Worm (Caenorhabditis elegans) whole organism, early embryonic: ENCODE measurements around the gene aakg-1.

ENCODE experiments used
- aly-1 ChIP-seq: sonication (generic microtip); optimal IDR thresholded peaks from 2 replicates; lab custom pipeline; 2016; ENCODE audit warnings: missing genetic modification characterization, missing compliant biosample characterization
- ama-1 ChIP-seq: fragments of 150-350 bp; optimal IDR thresholded peaks from 2 replicates; lab custom pipeline; 2014
- ets-7 ChIP-seq: sonication (generic microtip); optimal IDR thresholded peaks from 2 replicates; lab custom pipeline; 2016; ENCODE audit warnings: missing genotype, missing genetic modification characterization, missing compliant biosample characterization
- hmbx-1 ChIP-seq: sonication (generic microtip); optimal IDR thresholded peaks from 2 replicates; lab custom pipeline; 2016; ENCODE audit warnings: mild to moderate bottlenecking, missing genetic modification characterization, missing compliant biosample characterization
- hnd-1 ChIP-seq: sonication (generic microtip); optimal IDR thresholded peaks from 2 replicates; lab custom pipeline; 2016; ENCODE audit warnings: missing genetic modification characterization, missing compliant biosample characterization
- pes-1 ChIP-seq: fragments of 200-800 bp; sonication (Bioruptor generic); IDR thresholded peaks from 2 replicates; pipeline ENCODE4 v1.3.6; 2022; ENCODE audit warnings: missing genetic modification reagents, missing genetic modification characterization, missing compliant biosample characterization
- sea-1 ChIP-seq: fragments of 200-800 bp; sonication (Bioruptor generic); conservative IDR thresholded peaks from 2 replicates; pipeline ENCODE4 v1.3.6; 2022; ENCODE audit warnings: missing genetic modification characterization, missing compliant biosample characterization

- no peak for TF ChIP-seq sea-1
- TF ChIP-seq hnd-1 (tag; lab: Kevin White, UChicago), result no peak
- no peak for TF ChIP-seq ama-1 (lab: Kevin White, UChicago)
- TF ChIP-seq ets-7 (tag; lab: Kevin White, UChicago), result no peak
- no peak for TF ChIP-seq aly-1 (tag; lab: Kevin White, UChicago)
- no peak for TF ChIP-seq hmbx-1
- TF ChIP-seq pes-1 (GFP tag; lab: Robert Waterston, UW), result no peak
These were observed 78.8 kb downstream of the aakg-1 start, which contains the start of gene herd-1 for ce11 chrIII:12496449-12496848.
